Fruit fly (Drosophila melanogaster): ENCODE data around the gene Cpr66D.

Cpr66D gene

dm6 chr3L:8689675-8690074 lies 49.4 kb downstream of the Cpr66D start (continued):
- TF ChIP-seq cwo (GFP tag; optimal IDR thresholded peaks at IDR 0.05) (peak; percentile 43), cato (GFP tag; optimal IDR thresholded peaks at IDR 0.05; ENCODE audit: borderline replicate concordance) (no peak), her (GFP tag; optimal IDR thresholded peaks at IDR 0.05) (peak; percentile 40), CG12299 (tag; optimal IDR thresholded peaks at IDR 0.05) (no peak), Atf6 (GFP tag; IDR thresholded peaks at IDR 0.05) (peak; percentile 78), Dbx (GFP tag; IDR thresholded peaks at IDR 0.05) (peak; percentile 53; the same call in 1 of the 3 replicates), pnt (GFP tag; optimal IDR thresholded peaks at IDR 0.05) (peak; percentile 10), Fer2 (tag; optimal IDR thresholded peaks at IDR 0.05) (no peak), sisA (GFP tag; IDR thresholded peaks at IDR 0.05) (no peak), gfzf (GFP tag; optimal IDR thresholded peaks at IDR 0.05) (no peak), CG6813 (GFP tag; optimal IDR thresholded peaks at IDR 0.05) (peak; percentile 76), Fer1 (GFP tag; optimal IDR thresholded peaks at IDR 0.05) (peak; percentile 77), Hey (tag; optimal IDR thresholded peaks at IDR 0.05) (peak; percentile 23), Deaf1 (tag; optimal IDR thresholded peaks at IDR 0.05) (no peak), CG13123 (GFP tag; optimal IDR thresholded peaks at IDR 0.05) (no peak), mam (GFP tag; optimal IDR thresholded peaks at IDR 0.05) (peak; percentile 18), hb (GFP tag; IDR thresholded peaks at IDR 0.05; ENCODE audit: partially characterized antibody) (no peak), Dfd (GFP tag; optimal IDR thresholded peaks at IDR 0.05) (no peak), CG7839 (tag; optimal IDR thresholded peaks at IDR 0.05) (peak; percentile 19), CG31388 (GFP tag; optimal IDR thresholded peaks at IDR 0.05) (no peak), CG3847 (GFP tag; IDR thresholded peaks at IDR 0.05) (no peak), dm (GFP tag; optimal IDR thresholded peaks at IDR 0.05) (no peak), CG1233 (GFP tag; optimal IDR thresholded peaks at IDR 0.05) (peak; percentile 65), CG17568 (GFP tag; optimal IDR thresholded peaks at IDR 0.05) (peak; percentile 29), caup (GFP tag; optimal IDR thresholded peaks at IDR 0.05; ENCODE audit: severe bottlenecking) (peak; percentile 76), Side (GFP tag; optimal IDR thresholded peaks at IDR 0.05) (no peak), Ets97D (GFP tag; optimal IDR thresholded peaks at IDR 0.05) (no peak), vnd (GFP tag; IDR thresholded peaks at IDR 0.05; ENCODE audit: partially characterized antibody) (no peak), HHEX (GFP tag; optimal IDR thresholded peaks at IDR 0.05) (peak; percentile 44), CG4328 (GFP tag; optimal IDR thresholded peaks at IDR 0.05) (peak; percentile 35), cg (GFP tag; optimal IDR thresholded peaks at IDR 0.05) (no peak), D19B (GFP tag; optimal IDR thresholded peaks at IDR 0.05) (no peak), bsh (GFP tag; optimal IDR thresholded peaks at IDR 0.05) (no peak), Hr3 (GFP tag; optimal IDR thresholded peaks at IDR 0.05) (no peak), Trl (optimal IDR thresholded peaks at IDR 0.05) (no peak), Trl (GFP tag; optimal IDR thresholded peaks at IDR 0.05) (peak; percentile 44)

DNA sequence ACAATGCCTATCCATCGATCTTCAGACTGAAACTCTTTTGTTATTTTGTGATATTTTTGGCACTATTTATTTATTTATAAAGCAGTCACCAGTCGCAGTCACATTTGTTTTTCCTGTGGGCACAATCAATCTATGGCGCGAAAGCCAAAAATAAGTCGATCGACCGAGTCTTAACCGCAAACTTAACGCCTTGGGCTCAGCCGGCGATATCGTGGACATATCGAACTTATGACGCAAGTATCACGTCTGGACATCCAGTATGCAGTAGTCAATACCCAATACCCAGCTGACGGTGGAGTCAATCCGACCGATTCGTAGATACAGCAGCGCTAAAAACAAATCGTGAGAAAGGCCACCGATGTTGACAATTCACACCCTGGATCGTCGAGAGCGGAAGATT lies 50.4 kb downstream of the Cpr66D start:
- TF ChIP-seq NFAT (GFP tag; IDR thresholded peaks at IDR 0.05) (0 out of 2 replicates have a peak, but pooled peaks have one; percentile 16), gsb (GFP tag; IDR thresholded peaks at IDR 0.05) (peak; percentile 4; the same call in 1 of the 2 replicates), CG12769 (tag; optimal IDR thresholded peaks at IDR 0.05) (peak; percentile 9), Med (GFP tag) (peak; percentile 79), NC2α (GFP tag; optimal IDR thresholded peaks at IDR 0.05) (no peak), Dbx (GFP tag; IDR thresholded peaks at IDR 0.05) (0 out of 3 replicates have a peak, but pooled peaks have one; percentile 22), onecut (GFP tag; IDR thresholded peaks at IDR 0.05) (no peak), CG8290 (GFP tag; optimal IDR thresholded peaks at IDR 0.05) (no peak), CG8290 (tag; optimal IDR thresholded peaks at IDR 0.05) (peak in 1 of 2 experiments; percentile 23), Pdp1 (GFP tag; optimal IDR thresholded peaks at IDR 0.05) (peak in 1 of 2 experiments; percentile 55), tll (GFP tag; optimal IDR thresholded peaks at IDR 0.05) (no peak), sob (GFP tag; IDR thresholded peaks at IDR 0.05) (0 out of 2 replicates have a peak, but pooled peaks have one; percentile 15), br (optimal IDR thresholded peaks at IDR 0.05) (no peak), CG17612 (GFP tag; IDR thresholded peaks at IDR 0.05) (no peak), CG13296 (GFP tag; optimal IDR thresholded peaks at IDR 0.05) (peak; percentile 32)
